Worm (Caenorhabditis elegans): ENCODE results near the gene sru-3.

ce11 chrIV:9511640-9512039 lies 15.2 kb downstream of the sru-3 start:
- no peak for TF ChIP-seq ceh-9 (tag; optimal IDR thresholded peaks at IDR 0.05)
- TF ChIP-seq elt-3 (tag; optimal IDR thresholded peaks at IDR 0.05), result no peak
- no peak for TF ChIP-seq mdl-1 (tag; optimal IDR thresholded peaks at IDR 0.05)
- no peak for TF ChIP-seq nfya-1 (tag; optimal IDR thresholded peaks at IDR 0.05; ENCODE audit: insufficient read depth)
- TF ChIP-seq skn-1 (tag; optimal IDR thresholded peaks at IDR 0.05), result no peak
- no peak for TF ChIP-seq R02D3.7 (tag; optimal IDR thresholded peaks at IDR 0.05)
- TF ChIP-seq pha-4 (tag; optimal IDR thresholded peaks at IDR 0.05), result peak; percentile 23
- no peak for TF ChIP-seq ama-1 (optimal IDR thresholded peaks at IDR 0.05)
